Worm (Caenorhabditis elegans) whole organism, young adult: ENCODE measurements around the gene F55B11.5.
A peak's percentile ranks its signal among the peaks of the same experiment; 100 is the strongest.

Experiments used
- B0035.1 ChIP-seq: sonication (generic microtip); optimal IDR thresholded peaks from 2 replicates; lab custom pipeline; 2016; ENCODE audit warnings: missing genetic modification characterization, mild to moderate bottlenecking, missing compliant biosample characterization, missing genotype, missing genetic modification reagents
- B0336.3 ChIP-seq: fragments of 200-800 bp; sonication (Bioruptor generic); IDR thresholded peaks from 2 replicates; pipeline ENCODE4 v1.3.6; 2022; ENCODE audit warnings: missing genetic modification characterization, missing compliant biosample characterization
- C06A6.2 ChIP-seq: fragments of 200-800 bp; sonication (Bioruptor generic); conservative IDR thresholded peaks from 2 replicates; pipeline ENCODE4 v1.3.6; 2022; ENCODE audit warnings: missing genetic modification characterization, missing compliant biosample characterization
- F23B12.7 ChIP-seq: sonication (generic microtip); optimal IDR thresholded peaks from 2 replicates; lab custom pipeline; 2017; ENCODE audit warnings: missing genetic modification characterization, mild to moderate bottlenecking, missing compliant biosample characterization, antibody characterized with exemption, moderate library complexity; ENCODE audit not compliant: insufficient read depth
- F37B4.10 ChIP-seq: fragments of 200-800 bp; sonication (Bioruptor generic); IDR thresholded peaks from 2 replicates; pipeline ENCODE4 v1.3.6; 2022; ENCODE audit warnings: missing genetic modification characterization, missing compliant biosample characterization
- F52B5.7 ChIP-seq: sonication (generic microtip); optimal IDR thresholded peaks from 2 replicates; lab custom pipeline; 2016; ENCODE audit warnings: mild to moderate bottlenecking, missing genetic modification characterization, missing compliant biosample characterization
- F57A8.1 ChIP-seq: fragments of 200-800 bp; sonication (Bioruptor generic); optimal IDR thresholded peaks from 2 replicates; lab custom pipeline; 2018; ENCODE audit warnings: mild to moderate bottlenecking, missing genetic modification characterization, moderate library complexity, missing compliant biosample characterization
- F57C9.4 ChIP-seq: sonication (generic microtip); optimal IDR thresholded peaks from 2 replicates; lab custom pipeline; 2017; ENCODE audit warnings: mild to moderate bottlenecking, missing genetic modification characterization, missing compliant biosample characterization
- T07F8.4 ChIP-seq: sonication (generic microtip); optimal IDR thresholded peaks from 2 replicates; lab custom pipeline; 2016; ENCODE audit warnings: mild to moderate bottlenecking, missing genetic modification characterization, moderate library complexity, missing compliant biosample characterization
- T26A5.8 ChIP-seq: sonication (generic microtip); optimal IDR thresholded peaks from 2 replicates; lab custom pipeline; 2016; ENCODE audit warnings: missing genetic modification characterization, missing compliant biosample characterization
- Y56A3A.18 ChIP-seq: fragments of 200-800 bp; sonication (Bioruptor generic); IDR thresholded peaks from 2 replicates; pipeline ENCODE4 v1.3.6; 2022; ENCODE audit warnings: missing genetic modification reagents, missing genetic modification characterization, missing compliant biosample characterization
- Y95B8A.8 ChIP-seq: fragments of 200-800 bp; sonication (Bioruptor generic); IDR thresholded peaks from 2 replicates; pipeline ENCODE4 v1.3.6; 2022; ENCODE audit warnings: missing genetic modification reagents, missing genetic modification characterization, missing compliant biosample characterization
- ZK185.1 ChIP-seq: sonication (generic microtip); optimal IDR thresholded peaks from 2 replicates; lab custom pipeline; 2016; ENCODE audit warnings: mild to moderate bottlenecking, missing genetic modification characterization, missing compliant biosample characterization; ENCODE audit not compliant: poor library complexity, severe bottlenecking
- aptf-2 ChIP-seq: fragments of 200-800 bp; sonication (Bioruptor generic); conservative IDR thresholded peaks from 2 replicates; pipeline ENCODE4 v1.3.6; 2022; ENCODE audit warnings: missing genetic modification reagents, missing genetic modification characterization, missing compliant biosample characterization
- athp-1 ChIP-seq: sonication (generic microtip); optimal IDR thresholded peaks from 2 replicates; lab custom pipeline; 2017; ENCODE audit warnings: mild to moderate bottlenecking, missing genetic modification characterization, missing compliant biosample characterization
- cebp-2 ChIP-seq: fragments of 200-800 bp; sonication (Bioruptor generic); IDR thresholded peaks from 2 replicates; pipeline ENCODE4 v1.3.6; 2022; ENCODE audit warnings: missing genetic modification characterization, missing compliant biosample characterization
- ceh-100 ChIP-seq: fragments of 200-800 bp; sonication (Bioruptor generic); IDR thresholded peaks from 2 replicates; pipeline ENCODE4 v1.3.6; 2022; ENCODE audit warnings: missing genetic modification reagents, missing genetic modification characterization, missing compliant biosample characterization
- ceh-27 ChIP-seq: fragments of 200-800 bp; sonication (Bioruptor generic); optimal IDR thresholded peaks from 2 replicates; lab custom pipeline; 2018; ENCODE audit warnings: mild to moderate bottlenecking, missing genetic modification characterization, moderate library complexity, missing compliant biosample characterization
- ceh-79 ChIP-seq: sonication (generic microtip); optimal IDR thresholded peaks from 2 replicates; lab custom pipeline; 2017; ENCODE audit warnings: mild to moderate bottlenecking, missing genetic modification characterization, missing compliant biosample characterization
- chd-7 ChIP-seq: sonication (generic microtip); optimal IDR thresholded peaks from 2 replicates; lab custom pipeline; 2016; ENCODE audit warnings: mild to moderate bottlenecking, missing genetic modification characterization, moderate library complexity, missing compliant biosample characterization
- die-1 ChIP-seq: sonication (generic microtip); optimal IDR thresholded peaks from 2 replicates; lab custom pipeline; 2016; ENCODE audit warnings: missing genotype, mild to moderate bottlenecking, missing genetic modification characterization, missing compliant biosample characterization
- dpff-1 ChIP-seq: sonication (generic microtip); optimal IDR thresholded peaks from 2 replicates; lab custom pipeline; 2017; ENCODE audit warnings: mild to moderate bottlenecking, missing genetic modification characterization, missing compliant biosample characterization
- egl-44 ChIP-seq: fragments of 200-800 bp; sonication (Bioruptor generic); IDR thresholded peaks from 2 replicates; pipeline ENCODE4 v1.3.6; 2022; ENCODE audit warnings: missing genetic modification reagents, missing genetic modification characterization, missing compliant biosample characterization
- ets-4 ChIP-seq: fragments of 200-800 bp; sonication (Bioruptor generic); optimal IDR thresholded peaks from 2 replicates; lab custom pipeline; 2018; ENCODE audit warnings: mild to moderate bottlenecking, missing genetic modification characterization, missing compliant biosample characterization
- him-1 ChIP-seq: sonication (generic microtip); optimal IDR thresholded peaks from 2 replicates; lab custom pipeline; 2016; ENCODE audit warnings: missing genotype, missing genetic modification reagents, missing genetic modification characterization, missing compliant biosample characterization
- hmg-1.2 ChIP-seq: fragments of 200-800 bp; sonication (Bioruptor generic); IDR thresholded peaks from 2 replicates; pipeline ENCODE4 v1.3.6; 2022; ENCODE audit warnings: missing genetic modification reagents, missing genetic modification characterization, missing compliant biosample characterization
- let-526 ChIP-seq: fragments of 200-800 bp; sonication (Bioruptor generic); IDR thresholded peaks from 2 replicates; pipeline ENCODE4 v1.3.6; 2022; ENCODE audit warnings: missing genetic modification reagents, missing genetic modification characterization, missing compliant biosample characterization
- lin-35 ChIP-seq, 3 experiments: fragments of 150-350 bp in 2 of 3; sonication (generic microtip) in 1 of 3; optimal IDR thresholded peaks; 2 replicates each; lab custom pipeline; 2014 to 2018; ENCODE audit warnings: missing biosample characterization in 3 of 3, missing genetic modification characterization in 3 of 3, missing genetic modification reagents in 3 of 3
- lin-40 ChIP-seq: sonication (generic microtip); optimal IDR thresholded peaks from 2 replicates; lab custom pipeline; 2016; ENCODE audit warnings: missing genetic modification characterization, mild to moderate bottlenecking, missing compliant biosample characterization, missing genotype, missing genetic modification reagents
- lir-1 ChIP-seq: fragments of 200-800 bp; sonication (Bioruptor generic); conservative IDR thresholded peaks from 2 replicates; pipeline ENCODE4 v1.3.6; 2022; ENCODE audit warnings: missing genetic modification reagents, missing genetic modification characterization, missing compliant biosample characterization
- madf-10 ChIP-seq: sonication (generic microtip); optimal IDR thresholded peaks from 2 replicates; lab custom pipeline; 2016; ENCODE audit warnings: mild to moderate bottlenecking, missing genetic modification characterization, missing compliant biosample characterization
- madf-8 ChIP-seq: fragments of 200-800 bp; sonication (Bioruptor generic); conservative IDR thresholded peaks from 2 replicates; pipeline ENCODE4 v1.3.6; 2022; ENCODE audit warnings: missing genetic modification reagents, missing genetic modification characterization, missing compliant biosample characterization
- mes-4 ChIP-seq: sonication (generic microtip); optimal IDR thresholded peaks from 2 replicates; lab custom pipeline; 2016; ENCODE audit warnings: missing genotype, missing genetic modification characterization, missing compliant biosample characterization
- mxl-1 ChIP-seq: sonication (generic microtip); optimal IDR thresholded peaks from 2 replicates; lab custom pipeline; 2016; ENCODE audit warnings: missing genetic modification characterization, missing compliant biosample characterization
- nfya-2 ChIP-seq: fragments of 200-800 bp; sonication (Bioruptor generic); IDR thresholded peaks from 2 replicates; pipeline ENCODE4 v1.3.6; 2022; ENCODE audit warnings: missing genetic modification reagents, missing genetic modification characterization, missing compliant biosample characterization
- nhr-80 ChIP-seq: sonication (generic microtip); optimal IDR thresholded peaks from 2 replicates; lab custom pipeline; 2016; ENCODE audit warnings: missing genetic modification characterization, missing compliant biosample characterization
- rcor-1 ChIP-seq: fragments of 200-800 bp; sonication (Bioruptor generic); IDR thresholded peaks from 2 replicates; pipeline ENCODE4 v1.3.6; 2022; ENCODE audit warnings: missing genetic modification reagents, missing genetic modification characterization, missing compliant biosample characterization
- rec-8 ChIP-seq, 2 experiments: sonication (generic microtip); optimal IDR thresholded peaks; 2 replicates each; lab custom pipeline; 2016; ENCODE audit warnings: mild to moderate bottlenecking in 2 of 2, missing genetic modification characterization in 2 of 2, missing genetic modification reagents in 2 of 2, missing genotype in 2 of 2, missing biosample characterization in 1 of 2, missing compliant biosample characterization in 1 of 2, moderate library complexity in 1 of 2
- snpc-1.1 ChIP-seq: sonication (generic microtip); optimal IDR thresholded peaks from 2 replicates; lab custom pipeline; 2017; ENCODE audit warnings: missing genetic modification characterization, mild to moderate bottlenecking, missing compliant biosample characterization, antibody characterized with exemption, moderate library complexity, missing genotype, missing genetic modification reagents; ENCODE audit not compliant: insufficient read depth
- snpc-1.3 ChIP-seq: sonication (generic microtip); optimal IDR thresholded peaks from 2 replicates; lab custom pipeline; 2017; ENCODE audit warnings: missing genetic modification characterization, mild to moderate bottlenecking, missing compliant biosample characterization, antibody characterized with exemption, moderate library complexity, missing genotype, missing genetic modification reagents; ENCODE audit not compliant: insufficient read depth
- somi-1 ChIP-seq: fragments of 200-800 bp; sonication (Bioruptor generic); optimal IDR thresholded peaks from 2 replicates; lab custom pipeline; 2018; ENCODE audit warnings: mild to moderate bottlenecking, missing genetic modification characterization, missing compliant biosample characterization
- tbp1 ChIP-seq: fragments of 200-800 bp; sonication (Bioruptor generic); optimal IDR thresholded peaks from 2 replicates; lab custom pipeline; 2018; ENCODE audit warnings: mild to moderate bottlenecking, missing genetic modification characterization, missing compliant biosample characterization
- tbx-9 ChIP-seq: sonication (generic microtip); optimal IDR thresholded peaks from 2 replicates; lab custom pipeline; 2016; ENCODE audit warnings: borderline replicate concordance, missing genetic modification characterization, inconsistent platforms, missing compliant biosample characterization
- xnd-1 ChIP-seq: sonication (generic microtip); optimal IDR thresholded peaks from 2 replicates; lab custom pipeline; 2016; ENCODE audit warnings: missing genotype, missing genetic modification reagents, missing genetic modification characterization, missing compliant biosample characterization
- zim-3 ChIP-seq: sonication (generic microtip); optimal IDR thresholded peaks from 2 replicates; lab custom pipeline; 2017; ENCODE audit warnings: mild to moderate bottlenecking, missing genetic modification characterization, moderate library complexity, missing compliant biosample characterization
- ztf-18 ChIP-seq: sonication (generic microtip); optimal IDR thresholded peaks from 2 replicates; lab custom pipeline; 2016; ENCODE audit warnings: missing genotype, mild to moderate bottlenecking, missing genetic modification characterization, missing compliant biosample characterization
- ztf-28 ChIP-seq: fragments of 200-800 bp; sonication (Bioruptor generic); IDR thresholded peaks from 2 replicates; pipeline ENCODE4 v1.3.6; 2022; ENCODE audit warnings: missing genetic modification reagents, missing genetic modification characterization, missing compliant biosample characterization

F55B11.5 gene

DNA sequence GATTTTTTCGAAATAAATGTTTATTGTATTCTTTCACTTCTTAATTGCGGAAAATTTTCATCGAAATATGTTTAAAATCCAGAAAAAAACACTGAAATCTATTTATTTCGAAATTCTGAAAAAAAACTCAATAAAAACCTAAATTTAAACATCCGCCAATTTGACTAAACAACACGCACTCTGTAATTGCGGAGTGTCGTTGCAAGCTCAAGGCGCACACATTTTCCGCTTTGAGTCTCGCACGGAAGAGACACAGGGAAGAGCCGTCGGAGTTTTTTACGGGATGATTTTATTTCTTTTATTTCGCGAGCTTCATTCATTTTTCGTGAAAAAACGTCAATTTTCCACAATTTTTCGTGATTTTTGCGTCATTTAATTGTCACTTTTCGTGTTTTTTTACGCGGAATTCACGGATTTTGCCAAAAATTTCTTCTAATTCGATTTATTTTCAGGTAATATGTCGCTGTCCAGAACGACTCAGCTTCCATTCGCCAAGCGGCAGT lies 36.6 kb downstream of the F55B11.5 start, which contains the start of gene dld-1 (continued):
- TF ChIP-seq somi-1: no peak
- TF ChIP-seq ZK185.1 (tag; lab: Kevin White, UChicago): peak; percentile 56
- no peak for TF ChIP-seq mxl-1
- no peak for TF ChIP-seq zim-3
- TF ChIP-seq ceh-79 (tag; lab: Kevin White, UChicago): no peak
- 0 out of 2 replicates have a peak, but pooled peaks have one; percentile 34 for TF ChIP-seq C06A6.2 (GFP tag; lab: Robert Waterston, UW)
- peak; percentile 26 for TF ChIP-seq ztf-18 (tag; lab: Kevin White, UChicago)
- no peak for TF ChIP-seq ets-4 (GFP tag; lab: Kevin White, UChicago)
- TF ChIP-seq rec-8 (tag; optimal IDR thresholded peaks at IDR 0.05; lab: Kevin White, UChicago): no peak
- peak; percentile 69 for TF ChIP-seq madf-10 (tag; lab: Kevin White, UChicago)
- peak; percentile 50 for TF ChIP-seq him-1 (tag; lab: Kevin White, UChicago)
- TF ChIP-seq F23B12.7: peak; percentile 91
- TF ChIP-seq nfya-2: no peak
- peak; percentile 86 for TF ChIP-seq ceh-27 (GFP tag; lab: Kevin White, UChicago)
- no peak for TF ChIP-seq B0035.1 (tag; lab: Kevin White, UChicago)
- TF ChIP-seq tbx-9: no peak
- peak; percentile 95 for TF ChIP-seq snpc-1.3 (tag; lab: Kevin White, UChicago)
- peak; percentile 41 for TF ChIP-seq nhr-80 (tag; lab: Kevin White, UChicago)
- TF ChIP-seq mes-4: no peak
- no peak for TF ChIP-seq F52B5.7
- no peak for TF ChIP-seq T07F8.4 (tag; lab: Kevin White, UChicago)
- 0 out of 2 replicates have a peak, but pooled peaks have one; percentile 49 for TF ChIP-seq Y95B8A.8 (GFP tag; lab: Robert Waterston, UW)
- TF ChIP-seq die-1: no peak
- TF ChIP-seq F57C9.4 (tag; lab: Kevin White, UChicago): no peak
- peak; percentile 79 for TF ChIP-seq tbp1
- no peak for TF ChIP-seq cebp-2 (GFP tag; lab: Robert Waterston, UW)
- TF ChIP-seq xnd-1 (tag; lab: Kevin White, UChicago): peak; percentile 24
- 0 out of 2 replicates have a peak, but pooled peaks have one; percentile 17 for TF ChIP-seq ceh-100 (GFP tag; lab: Robert Waterston, UW)
- TF ChIP-seq lin-35 (GFP tag; optimal IDR thresholded peaks at IDR 0.05; lab: Kevin White, UChicago): peak; percentile 46 to 98 (median 75)
- TF ChIP-seq F57A8.1 (GFP tag; lab: Kevin White, UChicago): no peak
- no peak for TF ChIP-seq chd-7 (tag; lab: Kevin White, UChicago)
- TF ChIP-seq aptf-2 (GFP tag; lab: Robert Waterston, UW): no peak
- TF ChIP-seq T26A5.8: no peak
- TF ChIP-seq madf-8: peak; percentile 74
- TF ChIP-seq B0336.3 (GFP tag; lab: Robert Waterston, UW): peak; percentile 88
- TF ChIP-seq athp-1 (tag; lab: Kevin White, UChicago): no peak
- no peak for TF ChIP-seq Y56A3A.18 (GFP tag; lab: Robert Waterston, UW)
- no peak for TF ChIP-seq F37B4.10 (GFP tag; lab: Robert Waterston, UW)
- no peak for TF ChIP-seq let-526 (GFP tag; lab: Robert Waterston, UW)
- no peak for TF ChIP-seq dpff-1 (tag; lab: Kevin White, UChicago)
- TF ChIP-seq rcor-1: peak; percentile 92
- peak; percentile 66 for TF ChIP-seq hmg-1.2 (GFP tag; lab: Robert Waterston, UW)
- TF ChIP-seq egl-44 (GFP tag; lab: Robert Waterston, UW): no peak
- peak; percentile 80 for TF ChIP-seq snpc-1.1
- peak; percentile 89 for TF ChIP-seq lin-40 (tag; lab: Kevin White, UChicago)
- TF ChIP-seq ztf-28 (GFP tag; lab: Robert Waterston, UW): 0 out of 2 replicates have a peak, but pooled peaks have one; percentile 46
- TF ChIP-seq lir-1 (GFP tag; lab: Robert Waterston, UW): peak; percentile 78
